Fruit fly (Drosophila melanogaster) whole organism, embryonic: ENCODE measurements around the gene Hsp22.

Experiments
- Bdp1 ChIP-seq: fragments of 200-800 bp; sonication (Bioruptor generic); optimal IDR thresholded peaks from 3 replicates; lab custom pipeline; 2016; ENCODE audit warnings: missing biosample characterization, missing genetic modification characterization
- CG1024 ChIP-seq: fragments of 200-800 bp; sonication (Bioruptor generic); IDR thresholded peaks from 2 replicates; pipeline ENCODE4 v1.3.6; 2022; ENCODE audit warnings: missing biosample characterization, missing genetic modification characterization
- CG10565 ChIP-seq: fragments of 200-800 bp; sonication (Bioruptor generic); optimal IDR thresholded peaks from 3 replicates; lab custom pipeline; 2016; ENCODE audit warnings: missing biosample characterization, mild to moderate bottlenecking, missing genetic modification characterization
- CG13424 ChIP-seq: fragments of 200-800 bp; sonication (Bioruptor generic); optimal IDR thresholded peaks from 2 replicates; lab custom pipeline; 2019; ENCODE audit warnings: missing biosample characterization, mild to moderate bottlenecking, missing genetic modification characterization, moderate library complexity
- CG13894 ChIP-seq: fragments of 200-800 bp; sonication (Bioruptor generic); optimal IDR thresholded peaks from 3 replicates; lab custom pipeline; 2018; ENCODE audit warnings: missing biosample characterization, mild to moderate bottlenecking, missing genetic modification characterization, moderate library complexity
- CG14014 ChIP-seq: fragments of 200-800 bp; sonication (Bioruptor generic); IDR thresholded peaks from 2 replicates; pipeline ENCODE4 v1.3.6; 2022; ENCODE audit warnings: missing biosample characterization, missing genetic modification characterization
- CG14667 ChIP-seq: fragments of 200-800 bp; sonication (Bioruptor generic); IDR thresholded peaks from 2 replicates; pipeline ENCODE4 v1.3.6; 2022; ENCODE audit warnings: missing biosample characterization, missing genetic modification characterization
- CG14860 ChIP-seq: fragments of 200-800 bp; sonication (Bioruptor generic); IDR thresholded peaks from 3 replicates; pipeline ENCODE4 v1.3.6; 2022; ENCODE audit warnings: missing biosample characterization, missing genetic modification characterization; ENCODE audit not compliant: partially characterized antibody
- CG15601 ChIP-seq: fragments of 200-800 bp; sonication (Bioruptor generic); optimal IDR thresholded peaks from 3 replicates; lab custom pipeline; 2019; ENCODE audit warnings: missing biosample characterization, mild to moderate bottlenecking, missing genetic modification characterization, moderate library complexity
- CG30431 ChIP-seq: fragments of 200-800 bp; sonication (Bioruptor generic); optimal IDR thresholded peaks from 2 replicates; lab custom pipeline; 2017; ENCODE audit warnings: missing biosample characterization, missing genetic modification characterization
- CG32767 ChIP-seq: fragments of 200-800 bp; sonication (Bioruptor generic); IDR thresholded peaks from 2 replicates; pipeline ENCODE4 v1.3.6; 2022; ENCODE audit warnings: missing biosample characterization, missing genetic modification characterization
- CG33213 ChIP-seq: fragments of 200-800 bp; sonication (Bioruptor generic); optimal IDR thresholded peaks from 3 replicates; lab custom pipeline; 2016; ENCODE audit warnings: missing biosample characterization, missing genetic modification characterization
- CG33557 ChIP-seq: fragments of 200-800 bp; sonication (Bioruptor generic); optimal IDR thresholded peaks from 2 replicates; lab custom pipeline; 2019; ENCODE audit warnings: missing biosample characterization, mild to moderate bottlenecking, missing genetic modification characterization, moderate library complexity
- CG5953 ChIP-seq: fragments of 200-800 bp; sonication (Bioruptor generic); IDR thresholded peaks from 2 replicates; pipeline ENCODE4 v1.3.6; 2022; ENCODE audit warnings: missing biosample characterization, missing genetic modification characterization
- CG6683 ChIP-seq: fragments of 200-800 bp; sonication (Bioruptor generic); optimal IDR thresholded peaks from 2 replicates; lab custom pipeline; 2017; ENCODE audit warnings: missing biosample characterization, mild to moderate bottlenecking, missing genetic modification characterization, missing genetic modification reagents
- CG7372 ChIP-seq: fragments of 200-800 bp; sonication (Bioruptor generic); IDR thresholded peaks from 2 replicates; pipeline ENCODE4 v1.3.6; 2022; ENCODE audit warnings: missing biosample characterization, missing genetic modification characterization
- CG7928 ChIP-seq: fragments of 200-800 bp; sonication (Bioruptor generic); optimal IDR thresholded peaks from 2 replicates; lab custom pipeline; 2017; ENCODE audit warnings: missing biosample characterization, mild to moderate bottlenecking, missing genetic modification characterization
- CG9215 ChIP-seq: fragments of 200-800 bp; sonication (Bioruptor generic); IDR thresholded peaks from 2 replicates; pipeline ENCODE4 v1.3.6; 2022; ENCODE audit warnings: missing biosample characterization, missing genetic modification characterization
- CG9876 ChIP-seq: fragments of 200-800 bp; sonication (Bioruptor generic); optimal IDR thresholded peaks from 2 replicates; lab custom pipeline; 2016; ENCODE audit warnings: missing biosample characterization, missing genetic modification characterization
- CkIIα-i1 ChIP-seq: fragments of 200-800 bp; sonication (Bioruptor generic); IDR thresholded peaks from 2 replicates; pipeline ENCODE4 v1.3.6; 2022; ENCODE audit warnings: missing biosample characterization, missing genetic modification characterization
- Dref ChIP-seq: fragments of 200-800 bp; sonication (Bioruptor generic); IDR thresholded peaks from 2 replicates; pipeline ENCODE4 v1.3.6; 2022; ENCODE audit warnings: missing biosample characterization, missing genetic modification characterization
- Ets97D ChIP-seq: fragments of 200-800 bp; sonication (Bioruptor generic); optimal IDR thresholded peaks from 3 replicates; lab custom pipeline; 2016; ENCODE audit warnings: missing biosample characterization, missing genetic modification characterization
- Fer1 ChIP-seq: fragments of 200-800 bp; sonication (Bioruptor generic); optimal IDR thresholded peaks from 2 replicates; lab custom pipeline; 2017; ENCODE audit warnings: missing biosample characterization, mild to moderate bottlenecking, missing genetic modification characterization
- Lpt ChIP-seq: fragments of >200 bp; optimal IDR thresholded peaks from 2 replicates; lab custom pipeline; 2018; ENCODE audit warnings: missing biosample characterization, missing genetic modification characterization
- MESR4 ChIP-seq: fragments of 200-800 bp; sonication (Bioruptor generic); optimal IDR thresholded peaks from 2 replicates; lab custom pipeline; 2018; ENCODE audit warnings: missing biosample characterization, mild to moderate bottlenecking, missing genetic modification characterization, moderate library complexity
- Pdp1 ChIP-seq, 2 experiments: fragments of 200-800 bp; sonication (Bioruptor generic); optimal IDR thresholded peaks; 3 replicates each; lab custom pipeline; 2016; ENCODE audit warnings: missing biosample characterization in 2 of 2, missing genetic modification characterization in 2 of 2, mild to moderate bottlenecking in 1 of 2, moderate library complexity in 1 of 2
- Poxn ChIP-seq: fragments of 200-800 bp; sonication (Bioruptor generic); IDR thresholded peaks from 2 replicates; pipeline ENCODE4 v1.3.6; 2022; ENCODE audit warnings: missing biosample characterization, missing genetic modification characterization
- Rfx ChIP-seq: fragments of 200-800 bp; sonication (Bioruptor generic); IDR thresholded peaks from 2 replicates; pipeline ENCODE4 v1.3.6; 2022; ENCODE audit warnings: missing biosample characterization, missing genetic modification characterization
- Sin3A ChIP-seq: fragments of >200 bp; optimal IDR thresholded peaks from 2 replicates; lab custom pipeline; 2018
- Spps ChIP-seq: fragments of 200-800 bp; sonication (Bioruptor generic); optimal IDR thresholded peaks from 2 replicates; lab custom pipeline; 2018; ENCODE audit warnings: missing biosample characterization, mild to moderate bottlenecking, missing genetic modification characterization
- Stat92E ChIP-seq, 3 experiments: fragments of >200 bp in 2 of 3; fragments of 200-800 bp in 1 of 3; sonication (Bioruptor generic) in 1 of 3; optimal IDR thresholded peaks; 2 replicates each; lab custom pipeline; 2017 to 2019; ENCODE audit warnings: missing biosample characterization in 3 of 3, missing genetic modification characterization in 3 of 3, mild to moderate bottlenecking in 1 of 3, moderate library complexity in 1 of 3
- Taf1 ChIP-seq: fragments of 200-800 bp; sonication (Bioruptor generic); IDR thresholded peaks from 2 replicates; pipeline ENCODE4 v1.3.6; 2022; ENCODE audit warnings: missing biosample characterization, missing genetic modification characterization
- bcd ChIP-seq: fragments of 200-800 bp; sonication (Bioruptor generic); optimal IDR thresholded peaks from 2 replicates; lab custom pipeline; 2017; ENCODE audit warnings: missing biosample characterization, mild to moderate bottlenecking, missing genetic modification characterization
- br ChIP-seq: fragments of >200 bp; optimal IDR thresholded peaks from 2 replicates; lab custom pipeline; 2017
- cato ChIP-seq: fragments of 200-800 bp; sonication (Bioruptor generic); optimal IDR thresholded peaks from 2 replicates; lab custom pipeline; 2016; ENCODE audit warnings: missing biosample characterization, missing genetic modification characterization, borderline replicate concordance
- dm ChIP-seq: fragments of 200-800 bp; sonication (Bioruptor generic); optimal IDR thresholded peaks from 3 replicates; lab custom pipeline; 2016; ENCODE audit warnings: missing biosample characterization, missing genetic modification characterization
- dmrt11E ChIP-seq: fragments of 200-800 bp; sonication (Bioruptor generic); optimal IDR thresholded peaks from 3 replicates; lab custom pipeline; 2018; ENCODE audit warnings: missing biosample characterization, mild to moderate bottlenecking, missing genetic modification characterization, moderate library complexity
- eyg ChIP-seq: fragments of 200-800 bp; sonication (Bioruptor generic); optimal IDR thresholded peaks from 3 replicates; lab custom pipeline; 2016; ENCODE audit warnings: missing biosample characterization, missing genetic modification characterization
- fd64A ChIP-seq: fragments of 200-800 bp; sonication (Bioruptor generic); optimal IDR thresholded peaks from 3 replicates; lab custom pipeline; 2018; ENCODE audit warnings: missing biosample characterization, mild to moderate bottlenecking, missing genetic modification characterization
- gfzf ChIP-seq: fragments of 200-800 bp; sonication (Bioruptor generic); optimal IDR thresholded peaks from 2 replicates; lab custom pipeline; 2016; ENCODE audit warnings: missing biosample characterization, mild to moderate bottlenecking, missing genetic modification characterization, moderate library complexity
- gsb ChIP-seq: fragments of 200-800 bp; sonication (Bioruptor generic); IDR thresholded peaks from 2 replicates; pipeline ENCODE4 v1.3.6; 2022; ENCODE audit warnings: missing biosample characterization, missing genetic modification characterization
- hbn ChIP-seq: fragments of 200-800 bp; sonication (Bioruptor generic); IDR thresholded peaks from 2 replicates; pipeline ENCODE4 v1.3.6; 2022; ENCODE audit warnings: missing biosample characterization, missing genetic modification characterization; ENCODE audit not compliant: partially characterized antibody
- her ChIP-seq: fragments of 200-800 bp; sonication (Bioruptor generic); optimal IDR thresholded peaks from 2 replicates; lab custom pipeline; 2016; ENCODE audit warnings: missing biosample characterization, missing genetic modification characterization
- knrl ChIP-seq: fragments of 200-800 bp; sonication (Bioruptor generic); IDR thresholded peaks from 3 replicates; pipeline ENCODE4 v1.3.6; 2022; ENCODE audit warnings: missing biosample characterization, missing genetic modification characterization; ENCODE audit not compliant: partially characterized antibody
- lilli ChIP-seq: fragments of 200-800 bp; sonication (Bioruptor generic); optimal IDR thresholded peaks from 3 replicates; lab custom pipeline; 2016; ENCODE audit warnings: missing biosample characterization, missing genetic modification characterization
- nom ChIP-seq: fragments of 200-800 bp; sonication (Bioruptor generic); optimal IDR thresholded peaks from 2 replicates; lab custom pipeline; 2017; ENCODE audit warnings: missing biosample characterization, missing genetic modification characterization, mild to moderate bottlenecking, moderate library complexity, missing genetic modification reagents
- onecut ChIP-seq: fragments of 200-800 bp; sonication (Bioruptor generic); IDR thresholded peaks from 2 replicates; pipeline ENCODE4 v1.3.6; 2022; ENCODE audit warnings: missing biosample characterization, missing genetic modification characterization
- p53 ChIP-seq: fragments of 200-800 bp; sonication (Bioruptor generic); optimal IDR thresholded peaks from 2 replicates; lab custom pipeline; 2016; ENCODE audit warnings: missing biosample characterization, missing genetic modification characterization
- pros ChIP-seq: fragments of 200-800 bp; sonication (Bioruptor generic); optimal IDR thresholded peaks from 3 replicates; lab custom pipeline; 2019; ENCODE audit warnings: missing biosample characterization, mild to moderate bottlenecking, missing genetic modification characterization, moderate library complexity
- scrt ChIP-seq: fragments of 200-800 bp; sonication (Bioruptor generic); optimal IDR thresholded peaks from 2 replicates; lab custom pipeline; 2018; ENCODE audit warnings: missing biosample characterization, mild to moderate bottlenecking, missing genetic modification characterization, moderate library complexity
- sima ChIP-seq: fragments of 200-800 bp; sonication (Bioruptor generic); optimal IDR thresholded peaks from 2 replicates; lab custom pipeline; 2016; ENCODE audit warnings: missing biosample characterization, missing genetic modification characterization
- tio ChIP-seq: fragments of 200-800 bp; sonication (Bioruptor generic); optimal IDR thresholded peaks from 2 replicates; lab custom pipeline; 2017; ENCODE audit warnings: missing biosample characterization, missing genetic modification characterization, inconsistent platforms

Gene Hsp22

DNA sequence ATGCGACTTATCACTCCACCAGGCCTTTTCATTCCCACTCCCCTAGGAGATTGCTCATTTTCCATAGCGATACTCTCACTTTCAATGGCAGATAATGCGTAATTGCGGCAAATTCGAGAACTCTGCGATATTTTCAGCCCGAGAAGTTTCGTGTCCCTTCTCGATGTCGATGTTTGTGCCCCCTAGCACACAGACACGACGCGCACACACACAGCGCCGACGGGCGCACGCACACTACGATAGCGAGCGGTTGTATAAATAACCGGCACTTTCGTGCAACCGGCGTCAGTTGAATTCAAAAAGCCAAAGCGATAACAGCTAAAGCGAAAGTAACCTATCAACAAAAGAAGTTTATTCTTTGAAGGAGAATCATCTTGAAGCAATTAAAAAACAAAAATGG lies 8.9 kb downstream of the Hsp22 start, which contains the start of gene Hsp23 (continued):
- TF ChIP-seq Pdp1 (GFP tag; optimal IDR thresholded peaks at IDR 0.05; lab: Kevin White, UChicago) (peak in 1 of 2 experiments; percentile 40), CG5953 (GFP tag; lab: Robert Waterston, UW) (no peak), Lpt (no peak), Dref (GFP tag; lab: Robert Waterston, UW) (no peak), bcd (GFP tag; lab: Kevin White, UChicago) (no peak), CG33213 (GFP tag; lab: Kevin White, UChicago) (no peak), scrt (no peak), CkIIα-i1 (GFP tag; lab: Robert Waterston, UW) (no peak), CG14667 (GFP tag; lab: Robert Waterston, UW) (no peak), Bdp1 (no peak), gsb (GFP tag; lab: Robert Waterston, UW) (no peak), CG13894 (peak; percentile 45), CG9876 (GFP tag; lab: Kevin White, UChicago) (no peak), CG14014 (no peak), cato (GFP tag; lab: Kevin White, UChicago) (no peak), CG30431 (GFP tag; lab: Kevin White, UChicago) (no peak), CG32767 (GFP tag; lab: Robert Waterston, UW) (no peak), Sin3A (lab: Kevin White, UChicago) (no peak), Poxn (GFP tag; lab: Robert Waterston, UW) (no peak), br (no peak), eyg (GFP tag; lab: Kevin White, UChicago) (no peak), CG10565 (GFP tag; lab: Kevin White, UChicago) (no peak), CG7928 (no peak), Stat92E (GFP tag; optimal IDR thresholded peaks at IDR 0.05; lab: Kevin White, UChicago) (no peak), Rfx (GFP tag; lab: Robert Waterston, UW) (peak; percentile 24; the same call in 1 of the 2 replicates), p53 (GFP tag; lab: Kevin White, UChicago) (no peak), CG1024 (GFP tag; lab: Robert Waterston, UW) (no peak), dm (GFP tag; lab: Kevin White, UChicago) (no peak), dmrt11E (no peak), sima (no peak), CG13424 (tag; lab: Kevin White, UChicago) (no peak), lilli (no peak), tio (GFP tag; lab: Kevin White, UChicago) (no peak), pros (no peak), nom (GFP tag; lab: Kevin White, UChicago) (peak; percentile 42), CG33557 (GFP tag; lab: Kevin White, UChicago) (peak; percentile 11), CG7372 (GFP tag; lab: Robert Waterston, UW) (no peak), Taf1 (GFP tag; lab: Robert Waterston, UW) (no peak), knrl (GFP tag; lab: Robert Waterston, UW) (no peak), Spps (tag; lab: Kevin White, UChicago) (no peak), her (GFP tag; lab: Kevin White, UChicago) (no peak), Fer1 (no peak), CG14860 (GFP tag; lab: Robert Waterston, UW) (no peak), fd64A (GFP tag; lab: Kevin White, UChicago) (no peak), hbn (GFP tag; lab: Robert Waterston, UW) (no peak), onecut (GFP tag; lab: Robert Waterston, UW) (peak; percentile 29; the same call in 1 of the 2 replicates), gfzf (GFP tag; lab: Kevin White, UChicago) (no peak), Ets97D (GFP tag; lab: Kevin White, UChicago) (no peak), CG6683 (GFP tag; lab: Kevin White, UChicago) (no peak), CG15601 (peak; percentile 41), MESR4 (no peak), CG9215 (GFP tag; lab: Robert Waterston, UW) (no peak)
